Worm (Caenorhabditis elegans): Measurements from ENCODE around the gene T21D12.7.

- no peak for TF ChIP-seq ztf-11 (tag; optimal IDR thresholded peaks at IDR 0.05)
- no peak for TF ChIP-seq aha-1 (tag; optimal IDR thresholded peaks at IDR 0.05)
These were observed 17.1 kb downstream of the T21D12.7 start, which contains the start of gene sma-10 for ce11 chrIV:274185-274584.

Data from whole organism, L1 larva.